Worm (Caenorhabditis elegans) whole organism, mixed stage, embryonic: Measurements from ENCODE around the gene C45B11.2.

Source experiments
- bed-3 ChIP-seq: fragments of 200-800 bp; sonication (Bioruptor generic); optimal IDR thresholded peaks from 3 replicates; lab custom pipeline; 2018; ENCODE audit warnings: mild to moderate bottlenecking, missing genetic modification characterization, moderate library complexity, missing compliant biosample characterization
- blmp-1 ChIP-seq: fragments of 150-350 bp; optimal IDR thresholded peaks from 2 replicates; lab custom pipeline; 2014; ENCODE audit warnings: missing biosample characterization, missing genetic modification characterization
- lin-13 ChIP-seq: fragments of 150-350 bp; optimal IDR thresholded peaks from 2 replicates; lab custom pipeline; 2014; ENCODE audit warnings: missing biosample characterization, missing genetic modification characterization
- unc-62 ChIP-seq: fragments of 150-350 bp; optimal IDR thresholded peaks from 2 replicates; lab custom pipeline; 2014; ENCODE audit warnings: missing biosample characterization, missing genetic modification reagents, missing genetic modification characterization

DNA sequence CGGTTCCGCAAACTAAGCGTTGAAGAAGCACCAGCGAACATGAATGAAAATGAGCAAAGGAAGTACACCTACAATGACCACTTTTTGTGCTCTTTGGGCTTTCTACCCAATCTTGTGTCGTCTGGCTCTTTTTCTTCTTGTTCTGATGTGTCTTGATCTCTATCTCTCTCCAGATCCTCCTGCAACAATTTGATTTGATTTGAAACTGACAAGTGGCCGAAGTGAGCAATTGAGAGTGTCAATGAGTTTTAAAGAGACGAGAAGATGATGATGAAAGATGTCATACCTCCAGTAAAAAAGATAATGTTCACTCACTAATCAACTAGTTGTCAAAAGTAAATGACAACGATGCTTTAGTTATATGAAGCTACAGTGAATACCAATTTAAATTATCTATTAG, 7.8 kb upstream of the C45B11.2 start, which contains the start of gene pptr-2:
- TF ChIP-seq blmp-1 (tag; lab: Kevin White, UChicago) (no peak), bed-3 (GFP tag; lab: Kevin White, UChicago) (no peak), unc-62 (GFP tag; lab: Kevin White, UChicago) (peak; percentile 97), lin-13 (tag; lab: Kevin White, UChicago) (no peak)
